Fruit fly (Drosophila melanogaster): ENCODE measurements around the gene aly.

DNA sequence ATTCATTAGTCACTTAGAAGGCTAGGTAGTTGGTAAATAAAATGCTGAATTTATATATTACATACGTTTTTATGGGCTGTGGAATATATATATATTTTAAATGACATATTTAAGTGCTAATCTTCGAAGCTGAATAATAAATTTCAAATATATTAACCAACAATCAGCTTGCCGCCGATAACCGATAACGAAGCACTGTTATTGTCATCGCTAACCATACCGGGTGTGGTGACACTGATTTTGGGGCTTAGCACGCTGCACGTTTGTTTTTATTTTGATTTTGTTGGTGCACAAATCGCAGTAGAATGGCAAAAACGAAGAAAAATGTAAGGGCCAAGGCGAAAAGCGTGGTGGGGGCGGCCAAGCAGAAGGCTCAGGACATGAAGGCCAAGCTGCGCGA lies 28.5 kb upstream of the aly start, which contains the start of gene CG16753:
- TF ChIP-seq zfh2 (GFP tag; optimal IDR thresholded peaks at IDR 0.05) (no peak), salm (tag; optimal IDR thresholded peaks at IDR 0.05) (no peak), CG8359 (GFP tag; optimal IDR thresholded peaks at IDR 0.05; ENCODE audit: borderline replicate concordance) (no peak), unpg (GFP tag; optimal IDR thresholded peaks at IDR 0.05) (no peak), CG17912 (GFP tag; optimal IDR thresholded peaks at IDR 0.05) (peak; percentile 21), wdn (GFP tag; IDR thresholded peaks at IDR 0.05) (no peak), ttk (GFP tag; IDR thresholded peaks at IDR 0.05) (no peak), toy (GFP tag; IDR thresholded peaks at IDR 0.05) (no peak), CG4328 (GFP tag; optimal IDR thresholded peaks at IDR 0.05) (no peak), Dfd (GFP tag; optimal IDR thresholded peaks at IDR 0.05) (no peak), maf-S (GFP tag; optimal IDR thresholded peaks at IDR 0.05) (no peak), CG6654 (GFP tag; optimal IDR thresholded peaks at IDR 0.05) (no peak), CG12236 (GFP tag; optimal IDR thresholded peaks at IDR 0.05) (no peak)

Data from whole organism, embryonic.